Worm (Caenorhabditis elegans): ENCODE results near the gene hrg-5.
"Not testable (repeated sequence)": the region's sequence is repeated elsewhere in the genome, so short reads cannot be mapped to it uniquely, and the experiment has no call there.

The hrg-5 gene

DNA sequence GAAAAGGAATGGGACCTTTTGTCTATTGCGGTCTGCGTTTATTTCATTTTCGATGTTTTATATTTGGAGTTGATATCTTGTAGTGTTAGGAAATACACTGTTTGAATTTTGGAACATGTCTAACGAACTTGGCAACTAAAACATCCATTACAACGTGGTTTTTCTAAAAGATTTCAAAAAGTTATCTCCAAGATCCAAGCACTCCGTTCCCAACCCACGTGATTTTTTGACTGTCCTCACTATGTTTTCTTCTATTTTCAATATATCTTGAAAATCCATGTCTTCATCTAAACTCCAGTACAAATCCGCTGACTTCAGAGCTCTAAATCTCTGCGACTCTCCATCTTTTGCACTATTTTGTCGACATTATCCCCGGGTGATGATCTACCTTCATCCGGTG lies 27.6 kb downstream of the hrg-5 start, which contains the start of gene F13H10.9:
F13H10.9 (plus strand) TSS at position 301 of the 400 bp plus-strand sequence.
- no peak for TF ChIP-seq unc-62 (GFP tag; optimal IDR thresholded peaks at IDR 0.05)

DNA sequence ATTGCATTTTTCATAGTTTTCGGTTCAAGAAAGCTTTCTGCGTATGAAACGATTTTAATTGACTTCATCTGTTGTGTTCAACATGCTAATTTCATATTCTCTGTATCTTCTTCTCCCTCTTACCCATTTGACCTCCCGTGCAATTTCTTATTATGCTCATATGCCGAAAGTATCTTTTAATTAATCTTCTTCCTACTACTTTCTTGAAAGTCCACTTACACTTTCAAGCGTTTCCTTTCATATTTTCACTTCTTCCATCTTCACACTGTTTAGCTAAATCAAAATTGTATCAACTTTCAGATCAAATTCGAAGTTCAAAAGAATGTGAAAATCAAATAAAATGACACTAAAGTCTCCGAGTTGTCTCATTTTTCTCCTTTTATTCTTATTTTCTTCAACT lies 38.5 kb downstream of the hrg-5 start, which contains the start of gene F13H10.5:
F13H10.5 (plus strand) TSS at position 301 of the 400 bp plus-strand sequence.
- TF ChIP-seq unc-62 (GFP tag; optimal IDR thresholded peaks at IDR 0.05) = no peak

DNA sequence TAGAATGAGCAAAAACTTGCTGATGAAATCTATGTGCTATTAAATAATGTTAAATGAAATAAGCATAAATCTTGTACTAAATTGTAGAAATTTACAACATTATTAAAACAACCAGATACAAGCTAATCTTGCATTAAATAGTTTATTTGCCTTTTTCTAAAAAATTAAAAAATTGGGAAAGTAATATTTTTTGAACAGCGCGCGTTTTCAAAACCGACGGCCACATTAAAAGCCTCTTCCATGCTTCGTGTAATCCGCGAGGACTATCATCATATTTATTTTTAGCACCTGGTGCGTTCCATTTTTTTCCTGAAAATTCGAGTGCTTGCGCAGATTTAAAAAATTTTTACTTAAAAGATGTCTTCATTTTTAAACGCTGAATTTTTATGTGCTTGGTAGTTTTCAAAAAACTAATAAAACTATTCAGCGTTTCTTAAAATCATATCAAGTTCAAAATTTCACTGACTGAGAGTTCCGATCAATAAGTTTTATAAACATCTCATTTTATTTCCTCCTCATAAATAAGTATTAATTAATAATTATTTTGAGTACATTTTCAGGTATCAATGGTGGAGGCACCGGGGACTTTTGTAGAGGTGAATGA lies 41.8 kb downstream of the hrg-5 start, which contains the start of gene Y43E12A.3:
Y43E12A.3 (plus strand) TSS at position 554 of the 604 bp plus-strand sequence.
- not testable (repeated sequence) for TF ChIP-seq unc-62 (GFP tag; optimal IDR thresholded peaks at IDR 0.05)

DNA sequence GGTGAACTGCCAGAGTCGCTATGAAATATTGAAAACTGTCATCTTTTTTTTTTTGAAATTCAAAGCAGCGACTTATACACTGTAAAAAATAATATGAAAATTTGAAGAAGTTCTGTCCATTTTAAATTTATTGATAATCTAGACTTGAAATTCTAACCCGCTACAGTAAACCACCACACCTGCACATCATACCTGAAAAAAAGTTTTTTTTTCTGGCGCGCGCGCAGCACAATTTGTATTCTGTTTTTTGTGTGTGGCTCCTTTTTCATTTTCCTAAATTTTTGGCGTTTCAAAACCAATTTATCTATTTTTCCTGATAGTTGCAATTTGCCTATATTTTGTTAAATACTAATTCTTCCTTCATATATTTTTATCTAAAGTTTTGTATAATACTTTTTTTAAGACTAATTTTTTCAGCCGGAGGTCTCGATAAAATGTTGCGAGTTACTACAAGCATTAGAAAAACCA lies 43.6 kb downstream of the hrg-5 start, which contains the start of gene cyb-2.1:
cyb-2.1 (plus strand) TSS at position 418 of the 468 bp plus-strand sequence.
- no peak for TF ChIP-seq unc-62 (GFP tag; optimal IDR thresholded peaks at IDR 0.05)

DNA sequence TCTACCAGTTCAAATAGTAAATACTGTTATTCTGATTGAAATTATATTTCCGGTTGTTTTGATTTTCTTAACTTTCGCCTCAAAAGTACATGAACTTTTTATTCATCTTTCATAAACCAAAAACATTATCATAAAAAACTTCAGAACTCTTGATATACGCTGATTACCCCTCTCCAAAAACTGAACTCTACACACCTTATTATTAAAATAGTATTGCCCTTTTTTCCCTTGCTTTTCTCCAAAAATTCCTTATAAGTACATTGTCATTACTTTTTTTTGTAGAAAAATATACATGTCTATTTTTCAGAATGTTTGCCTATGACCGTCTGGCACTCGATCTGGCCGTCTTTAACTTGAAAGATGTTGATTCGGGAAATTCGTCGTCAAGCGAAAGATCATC lies 47.5 kb downstream of the hrg-5 start, which contains the start of gene Y43E12A.2:
Y43E12A.2 (plus strand) TSS at position 301 of the 400 bp plus-strand sequence.
- TF ChIP-seq unc-62 (GFP tag; optimal IDR thresholded peaks at IDR 0.05) = no peak

DNA sequence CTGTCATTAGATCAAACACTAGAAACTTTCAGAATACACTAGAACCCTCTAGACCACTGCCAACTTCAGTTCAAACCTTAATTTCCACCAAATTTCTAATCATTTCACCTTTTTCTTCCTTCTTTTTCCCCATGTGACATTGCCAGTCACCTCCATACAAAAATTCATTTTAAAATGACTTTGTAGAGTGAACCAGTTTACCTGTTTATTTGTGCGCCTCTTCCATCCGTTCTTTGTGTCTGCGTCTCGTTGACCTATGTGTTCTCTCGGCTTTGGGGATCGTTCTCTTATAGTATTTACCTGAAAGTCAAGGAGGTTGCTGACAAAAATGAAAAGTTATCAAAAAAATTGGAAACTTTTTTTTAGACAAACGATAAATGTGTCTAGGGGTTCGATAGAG lies 48.6 kb downstream of the hrg-5 start:
- no peak for TF ChIP-seq unc-62 (GFP tag; optimal IDR thresholded peaks at IDR 0.05)

DNA sequence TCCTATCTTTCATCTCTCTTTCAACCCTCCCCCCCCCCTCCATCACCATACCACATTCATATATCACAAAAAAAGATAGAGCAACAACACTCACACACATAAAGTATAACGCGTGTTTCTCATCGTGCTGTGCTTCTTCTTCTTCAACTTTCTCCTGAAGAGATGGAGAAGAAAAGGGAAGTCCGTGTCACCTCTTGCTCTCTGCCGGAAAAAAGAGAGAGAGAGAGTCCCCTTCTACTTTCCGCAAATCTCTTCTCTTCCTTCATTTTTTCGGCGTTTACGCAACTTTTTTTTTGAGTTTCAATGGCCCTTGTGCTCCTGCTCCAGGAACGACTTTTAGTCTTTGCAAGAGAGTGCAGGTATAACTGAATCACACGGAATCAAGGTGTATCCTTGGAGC lies 49.5 kb downstream of the hrg-5 start:
- no peak for TF ChIP-seq unc-62 (GFP tag; optimal IDR thresholded peaks at IDR 0.05)

DNA sequence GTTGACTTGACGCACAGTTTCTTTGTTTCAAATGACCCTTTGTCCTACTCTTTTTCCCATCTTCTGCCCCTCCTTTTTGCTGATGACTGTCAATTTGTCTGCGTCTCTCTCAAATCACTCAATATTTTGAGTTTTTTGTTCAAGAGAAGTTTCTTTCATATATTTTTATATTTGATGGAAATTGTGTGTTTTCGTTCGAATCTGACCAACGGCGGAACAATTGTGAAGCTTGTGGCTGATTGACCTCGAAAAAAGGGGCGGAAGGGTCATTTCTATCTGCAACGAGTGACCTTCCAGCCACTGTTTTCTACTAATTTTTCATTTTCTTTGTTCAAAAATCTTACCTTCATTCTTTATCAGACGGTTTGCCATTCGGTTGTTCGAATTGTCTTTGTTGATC lies 50.6 kb downstream of the hrg-5 start:
- no peak for TF ChIP-seq unc-62 (GFP tag; optimal IDR thresholded peaks at IDR 0.05)
